Worm (Caenorhabditis elegans) whole organism, L3 larva: ENCODE data around the gene Y13C8A.1.

ENCODE experiments used
- R02D3.7 ChIP-seq: fragments of 150-350 bp; optimal IDR thresholded peaks from 2 replicates; lab custom pipeline; 2014; ENCODE audit warnings: missing biosample characterization, missing genetic modification characterization
- ZK546.5 ChIP-seq: sonication (generic microtip); optimal IDR thresholded peaks from 2 replicates; lab custom pipeline; 2017; ENCODE audit warnings: missing biosample characterization, missing genetic modification characterization
- aly-2 ChIP-seq: fragments of 150-350 bp; optimal IDR thresholded peaks from 2 replicates; lab custom pipeline; 2014; ENCODE audit warnings: missing biosample characterization, missing genetic modification characterization
- ama-1 ChIP-seq: fragments of 150-350 bp; optimal IDR thresholded peaks from 2 replicates; lab custom pipeline; 2018
- ceh-16 ChIP-seq: sonication (generic microtip); optimal IDR thresholded peaks from 2 replicates; lab custom pipeline; 2017; ENCODE audit warnings: missing biosample characterization, missing genetic modification characterization
- ceh-28 ChIP-seq: fragments of 150-350 bp; optimal IDR thresholded peaks from 2 replicates; lab custom pipeline; 2014; ENCODE audit warnings: missing biosample characterization, missing genetic modification reagents, missing genetic modification characterization
- ceh-82 ChIP-seq: fragments of 150-350 bp; optimal IDR thresholded peaks from 2 replicates; lab custom pipeline; 2014; ENCODE audit warnings: missing biosample characterization, missing genetic modification characterization
- ceh-9 ChIP-seq: sonication (generic microtip); optimal IDR thresholded peaks from 2 replicates; lab custom pipeline; 2018; ENCODE audit warnings: missing biosample characterization, missing genetic modification characterization
- daf-12 ChIP-seq: fragments of 150-350 bp; optimal IDR thresholded peaks from 2 replicates; lab custom pipeline; 2014; ENCODE audit warnings: missing biosample characterization, missing genetic modification reagents, missing genetic modification characterization
- egl-27 ChIP-seq: sonication (generic microtip); optimal IDR thresholded peaks from 4 replicates; lab custom pipeline; 2017; ENCODE audit warnings: missing biosample characterization, missing genetic modification reagents, missing genetic modification characterization
- egl-5 ChIP-seq: fragments of 150-350 bp; optimal IDR thresholded peaks from 2 replicates; lab custom pipeline; 2017; ENCODE audit warnings: missing biosample characterization, missing genetic modification reagents, missing genetic modification characterization, inconsistent platforms
- elt-1 ChIP-seq: fragments of 150-350 bp; optimal IDR thresholded peaks from 2 replicates; lab custom pipeline; 2014; ENCODE audit warnings: missing biosample characterization, missing genetic modification characterization
- elt-2 ChIP-seq: sonication (generic microtip); optimal IDR thresholded peaks from 2 replicates; lab custom pipeline; 2016; ENCODE audit warnings: missing genetic modification reagents, mild to moderate bottlenecking, missing genetic modification characterization, missing compliant biosample characterization
- elt-3 ChIP-seq, 3 experiments: fragments of 150-350 bp in 1 of 3; sonication (generic microtip) in 2 of 3; optimal IDR thresholded peaks; 2 replicates in 2 of 3; 4 replicates in 1 of 3; lab custom pipeline; 2014 to 2017; ENCODE audit warnings: missing biosample characterization in 3 of 3, missing genetic modification characterization in 3 of 3
- eor-1 ChIP-seq, 2 experiments: fragments of 150-350 bp; optimal IDR thresholded peaks; 2 replicates each; lab custom pipeline; 2014 to 2018; ENCODE audit warnings: missing biosample characterization in 2 of 2, missing genetic modification characterization in 2 of 2
- fkh-10 ChIP-seq: sonication (generic microtip); optimal IDR thresholded peaks from 2 replicates; lab custom pipeline; 2017; ENCODE audit warnings: missing biosample characterization, missing genetic modification reagents, missing genetic modification characterization
- fkh-2 ChIP-seq: fragments of 150-350 bp; optimal IDR thresholded peaks from 2 replicates; lab custom pipeline; 2014; ENCODE audit warnings: missing biosample characterization, missing genetic modification reagents, missing genetic modification characterization
- fos-1 ChIP-seq: fragments of 150-350 bp; optimal IDR thresholded peaks from 2 replicates; lab custom pipeline; 2014; ENCODE audit warnings: missing biosample characterization, missing genetic modification characterization
- hmg-11 ChIP-seq: sonication (generic microtip); optimal IDR thresholded peaks from 2 replicates; lab custom pipeline; 2016; ENCODE audit warnings: missing genetic modification characterization, missing compliant biosample characterization
- jun-1 ChIP-seq: fragments of 150-350 bp; optimal IDR thresholded peaks from 2 replicates; lab custom pipeline; 2014; ENCODE audit warnings: missing biosample characterization, missing genetic modification reagents, missing genetic modification characterization
- lin-15B ChIP-seq: fragments of 150-350 bp; optimal IDR thresholded peaks from 2 replicates; lab custom pipeline; 2014; ENCODE audit warnings: missing biosample characterization, missing genetic modification characterization
- lin-39 ChIP-seq: fragments of 150-350 bp; optimal IDR thresholded peaks from 2 replicates; lab custom pipeline; 2018; ENCODE audit warnings: missing biosample characterization, missing genetic modification reagents, missing genetic modification characterization
- lsy-12 ChIP-seq: sonication (generic microtip); optimal IDR thresholded peaks from 2 replicates; lab custom pipeline; 2016; ENCODE audit warnings: mild to moderate bottlenecking, missing genetic modification characterization, missing compliant biosample characterization
- mdl-1 ChIP-seq: fragments of 150-350 bp; optimal IDR thresholded peaks from 2 replicates; lab custom pipeline; 2014; ENCODE audit warnings: missing biosample characterization, missing genetic modification characterization
- mml-1 ChIP-seq: fragments of 150-350 bp; sonication (generic microtip); optimal IDR thresholded peaks from 3 replicates; lab custom pipeline; 2014; ENCODE audit warnings: missing biosample characterization, missing genetic modification characterization
- nfya-1 ChIP-seq: sonication (generic microtip); optimal IDR thresholded peaks from 2 replicates; lab custom pipeline; 2017; ENCODE audit warnings: missing genetic modification characterization, mild to moderate bottlenecking, missing compliant biosample characterization, antibody characterized with exemption, moderate library complexity; ENCODE audit not compliant: insufficient read depth
- nhr-11 ChIP-seq: fragments of 150-350 bp; optimal IDR thresholded peaks from 2 replicates; lab custom pipeline; 2014; ENCODE audit warnings: missing biosample characterization, missing genetic modification characterization
- nhr-12 ChIP-seq: fragments of 150-350 bp; optimal IDR thresholded peaks from 2 replicates; lab custom pipeline; 2014; ENCODE audit warnings: missing biosample characterization, missing genetic modification characterization
- nhr-23 ChIP-seq: fragments of 150-350 bp; optimal IDR thresholded peaks from 2 replicates; lab custom pipeline; 2014; ENCODE audit warnings: missing biosample characterization, missing genetic modification reagents, missing genetic modification characterization
- nhr-237 ChIP-seq: fragments of 150-350 bp; optimal IDR thresholded peaks from 2 replicates; lab custom pipeline; 2014; ENCODE audit warnings: missing biosample characterization, missing genetic modification characterization
- nhr-25 ChIP-seq: sonication (generic microtip); optimal IDR thresholded peaks from 2 replicates; lab custom pipeline; 2017; ENCODE audit warnings: missing biosample characterization, missing genetic modification characterization
- nhr-28 ChIP-seq: fragments of 150-350 bp; optimal IDR thresholded peaks from 2 replicates; lab custom pipeline; 2014; ENCODE audit warnings: missing biosample characterization, missing genetic modification characterization
- nhr-43 ChIP-seq: sonication (generic microtip); optimal IDR thresholded peaks from 2 replicates; lab custom pipeline; 2016; ENCODE audit warnings: mild to moderate bottlenecking, missing genetic modification characterization, missing compliant biosample characterization; ENCODE audit not compliant: poor library complexity, severe bottlenecking
- nhr-67 ChIP-seq: fragments of 150-350 bp; optimal IDR thresholded peaks from 2 replicates; lab custom pipeline; 2014; ENCODE audit warnings: missing biosample characterization, missing genetic modification characterization
- nhr-76 ChIP-seq: fragments of 150-350 bp; sonication (generic microtip); optimal IDR thresholded peaks from 5 replicates; lab custom pipeline; 2014; ENCODE audit warnings: missing biosample characterization, missing genetic modification characterization
- nhr-77 ChIP-seq: fragments of 150-350 bp; optimal IDR thresholded peaks from 2 replicates; lab custom pipeline; 2014; ENCODE audit warnings: missing biosample characterization, missing genetic modification characterization
- pha-4 ChIP-seq: fragments of 150-350 bp; optimal IDR thresholded peaks from 2 replicates; lab custom pipeline; 2014; ENCODE audit warnings: missing biosample characterization, missing genetic modification reagents, missing genetic modification characterization
- pqm-1 ChIP-seq: fragments of 150-350 bp; optimal IDR thresholded peaks from 2 replicates; lab custom pipeline; 2017; ENCODE audit warnings: missing biosample characterization, missing genetic modification characterization, inconsistent platforms
- sea-2 ChIP-seq: fragments of 150-350 bp; sonication (generic microtip); optimal IDR thresholded peaks from 4 replicates; lab custom pipeline; 2014; ENCODE audit warnings: missing biosample characterization, missing genetic modification reagents, missing genetic modification characterization
- skn-1 ChIP-seq: fragments of 150-350 bp; optimal IDR thresholded peaks from 2 replicates; lab custom pipeline; 2014; ENCODE audit warnings: missing biosample characterization, missing genetic modification characterization
- snpc-4 ChIP-seq: fragments of 150-350 bp; optimal IDR thresholded peaks from 2 replicates; lab custom pipeline; 2014; ENCODE audit warnings: missing biosample characterization, missing genetic modification characterization
- tbx-2 ChIP-seq: sonication (generic microtip); optimal IDR thresholded peaks from 2 replicates; lab custom pipeline; 2016; ENCODE audit warnings: mild to moderate bottlenecking, missing genetic modification characterization, missing compliant biosample characterization
- unc-39 ChIP-seq: sonication (generic microtip); optimal IDR thresholded peaks from 4 replicates; lab custom pipeline; 2017; ENCODE audit warnings: missing biosample characterization, missing genetic modification characterization
- unc-62 ChIP-seq: fragments of 150-350 bp; sonication (generic microtip); optimal IDR thresholded peaks from 4 replicates; lab custom pipeline; 2014; ENCODE audit warnings: missing biosample characterization, missing genetic modification reagents, missing genetic modification characterization
- zag-1 ChIP-seq: fragments of 150-350 bp; optimal IDR thresholded peaks from 2 replicates; lab custom pipeline; 2014; ENCODE audit warnings: missing biosample characterization, missing genetic modification characterization
- ztf-11 ChIP-seq: fragments of 150-350 bp; optimal IDR thresholded peaks from 2 replicates; lab custom pipeline; 2014; ENCODE audit warnings: missing biosample characterization, missing genetic modification characterization
- ztf-4 ChIP-seq: fragments of 150-350 bp; optimal IDR thresholded peaks from 2 replicates; lab custom pipeline; 2014; ENCODE audit warnings: missing biosample characterization, missing genetic modification characterization

The Y13C8A.1 gene

ce11 chrX:16929560-16930332, 46.2 kb downstream of the Y13C8A.1 start (continued):
- TF ChIP-seq ceh-28 (peak; percentile 94), eor-1 (tag; optimal IDR thresholded peaks at IDR 0.05; lab: Kevin White, UChicago) (peak; percentile 17 to 46), ZK546.5 (tag; lab: Kevin White, UChicago) (no peak), nhr-25 (tag; lab: Kevin White, UChicago) (peak; percentile 99), lin-39 (tag; lab: Kevin White, UChicago) (peak; percentile 100)

- TF ChIP-seq nhr-25 (tag; lab: Kevin White, UChicago) (peak; percentile 17), nhr-12 (tag; lab: Kevin White, UChicago) (no peak), elt-3 (tag; optimal IDR thresholded peaks at IDR 0.05; lab: Kevin White, UChicago) (no peak), ama-1 (lab: Kevin White, UChicago) (peak; percentile 94), nhr-28 (no peak), egl-27 (tag; lab: Kevin White, UChicago) (no peak), ceh-28 (no peak), unc-62 (no peak), unc-39 (no peak), nhr-67 (tag; lab: Kevin White, UChicago) (no peak), nhr-77 (tag; lab: Kevin White, UChicago) (no peak), zag-1 (tag; lab: Kevin White, UChicago) (no peak)
- TF ChIP-seq, all 47 proteins: peak for 2
Measured at ce11 chrX:16930333-16930621, 46.8 kb downstream of the Y13C8A.1 start.

ce11 chrX:16930663-16931097, 47.2 kb downstream of the Y13C8A.1 start:
- no peak for TF ChIP-seq zag-1 (tag; lab: Kevin White, UChicago)
- peak; percentile 55 for TF ChIP-seq skn-1 (tag; lab: Kevin White, UChicago)
- peak; percentile 99 for TF ChIP-seq nhr-25 (tag; lab: Kevin White, UChicago)
- peak; percentile 66 for TF ChIP-seq nfya-1
- peak; percentile 3 for TF ChIP-seq nhr-76 (tag; lab: Kevin White, UChicago)
- peak; percentile 85 for TF ChIP-seq lin-39 (tag; lab: Kevin White, UChicago)
- peak; percentile 92 for TF ChIP-seq fos-1 (tag; lab: Kevin White, UChicago)
- no peak for TF ChIP-seq ceh-82 (tag; lab: Kevin White, UChicago)
- peak; percentile 29 for TF ChIP-seq nhr-11
- no peak for TF ChIP-seq hmg-11
- no peak for TF ChIP-seq tbx-2 (tag; lab: Kevin White, UChicago)
- TF ChIP-seq pqm-1 (tag; lab: Kevin White, UChicago) = no peak
- TF ChIP-seq ztf-11 (tag; lab: Kevin White, UChicago) = peak; percentile 56
- no peak for TF ChIP-seq egl-27 (tag; lab: Kevin White, UChicago)
- no peak for TF ChIP-seq snpc-4 (tag; lab: Kevin White, UChicago)
- peak; percentile 85 for TF ChIP-seq jun-1
- TF ChIP-seq eor-1 (tag; optimal IDR thresholded peaks at IDR 0.05; lab: Kevin White, UChicago) = peak in 1 of 2 experiments; percentile 61
- TF ChIP-seq elt-2 (tag; lab: Kevin White, UChicago) = peak; percentile 55
- no peak for TF ChIP-seq nhr-67 (tag; lab: Kevin White, UChicago)
- TF ChIP-seq ceh-9 (tag; lab: Kevin White, UChicago) = no peak
- peak; percentile 88 for TF ChIP-seq ztf-4 (tag; lab: Kevin White, UChicago)
- peak; percentile 91 for TF ChIP-seq egl-5
- peak; percentile 77 for TF ChIP-seq nhr-43
- no peak for TF ChIP-seq daf-12 (tag; lab: Kevin White, UChicago)
- peak; percentile 75 for TF ChIP-seq pha-4 (tag; lab: Kevin White, UChicago)
- no peak for TF ChIP-seq nhr-237 (tag; lab: Kevin White, UChicago)
- TF ChIP-seq elt-1 (tag; lab: Kevin White, UChicago) = no peak
- TF ChIP-seq ceh-28 = no peak
- no peak for TF ChIP-seq sea-2 (GFP tag; lab: Kevin White, UChicago)
- TF ChIP-seq ZK546.5 (tag; lab: Kevin White, UChicago) = no peak
- no peak for TF ChIP-seq nhr-28
- TF ChIP-seq fkh-2 = no peak
- peak; percentile 78 for TF ChIP-seq lsy-12
- peak; percentile 54 for TF ChIP-seq ceh-16
- TF ChIP-seq mml-1 (tag; lab: Kevin White, UChicago) = no peak
- TF ChIP-seq R02D3.7 (tag; lab: Kevin White, UChicago) = no peak
- TF ChIP-seq ama-1 (lab: Kevin White, UChicago) = peak; percentile 100
- TF ChIP-seq unc-39 = no peak
- TF ChIP-seq fkh-10 (GFP tag; lab: Kevin White, UChicago) = no peak
- no peak for TF ChIP-seq mdl-1 (tag; lab: Kevin White, UChicago)
- peak in 2 of 3 experiments; percentile 60 to 94 for TF ChIP-seq elt-3 (tag; optimal IDR thresholded peaks at IDR 0.05; lab: Kevin White, UChicago)
- TF ChIP-seq lin-15B = peak; percentile 5
- TF ChIP-seq unc-62 = no peak
- no peak for TF ChIP-seq nhr-12 (tag; lab: Kevin White, UChicago)
- no peak for TF ChIP-seq nhr-77 (tag; lab: Kevin White, UChicago)
- no peak for TF ChIP-seq aly-2
- peak; percentile 37 for TF ChIP-seq nhr-23 (tag; lab: Kevin White, UChicago)
